Fruit fly (Drosophila melanogaster) whole organism, pupa: ENCODE data around the gene dgt2.

Source experiments
- CG10348 ChIP-seq: fragments of 200-800 bp; sonication (Bioruptor generic); IDR thresholded peaks from 2 replicates; pipeline ENCODE4 v1.3.6; 2022; ENCODE audit warnings: missing biosample characterization, missing genetic modification characterization
- CG12605 ChIP-seq: fragments of 200-800 bp; sonication (Bioruptor generic); IDR thresholded peaks from 2 replicates; pipeline ENCODE4 v1.3.6; 2022; ENCODE audit warnings: missing biosample characterization, missing genetic modification characterization
- CG13204 ChIP-seq: fragments of 200-800 bp; sonication (Bioruptor generic); optimal IDR thresholded peaks from 2 replicates; lab custom pipeline; 2018; ENCODE audit warnings: missing biosample characterization, mild to moderate bottlenecking, missing genetic modification characterization, moderate library complexity
- CG14655 ChIP-seq: fragments of 200-800 bp; sonication (Bioruptor generic); optimal IDR thresholded peaks from 3 replicates; lab custom pipeline; 2017; ENCODE audit warnings: mild to moderate bottlenecking, missing biosample characterization, missing genetic modification reagents, missing genetic modification characterization
- CG15710 ChIP-seq: fragments of 200-800 bp; sonication (Bioruptor generic); optimal IDR thresholded peaks from 2 replicates; lab custom pipeline; 2018; ENCODE audit warnings: missing biosample characterization, mild to moderate bottlenecking, missing genetic modification characterization, moderate library complexity
- CG17806 ChIP-seq: fragments of 200-800 bp; sonication (Bioruptor generic); optimal IDR thresholded peaks from 2 replicates; lab custom pipeline; 2018; ENCODE audit warnings: missing biosample characterization, mild to moderate bottlenecking, missing genetic modification characterization, moderate library complexity
- CG32121 ChIP-seq: fragments of 200-800 bp; sonication (Bioruptor generic); IDR thresholded peaks from 2 replicates; pipeline ENCODE4 v1.3.6; 2022; ENCODE audit warnings: missing biosample characterization, missing genetic modification characterization
- CG34367 ChIP-seq: fragments of 200-800 bp; sonication (Bioruptor generic); optimal IDR thresholded peaks from 2 replicates; lab custom pipeline; 2018; ENCODE audit warnings: missing biosample characterization, mild to moderate bottlenecking, missing genetic modification characterization
- CG4496 ChIP-seq: fragments of 200-800 bp; sonication (Bioruptor generic); IDR thresholded peaks from 3 replicates; pipeline ENCODE4 v1.3.6; 2022; ENCODE audit warnings: missing biosample characterization, missing genetic modification characterization
- CG8159 ChIP-seq: fragments of 200-800 bp; sonication (Bioruptor generic); optimal IDR thresholded peaks from 3 replicates; lab custom pipeline; 2018; ENCODE audit warnings: missing biosample characterization, mild to moderate bottlenecking, missing genetic modification characterization, moderate library complexity
- CG8301 ChIP-seq: fragments of 200-800 bp; sonication (Bioruptor generic); optimal IDR thresholded peaks from 2 replicates; lab custom pipeline; 2018; ENCODE audit warnings: missing biosample characterization, mild to moderate bottlenecking, missing genetic modification characterization
- CG9948 ChIP-seq: fragments of 200-800 bp; sonication (Bioruptor generic); optimal IDR thresholded peaks from 2 replicates; lab custom pipeline; 2018; ENCODE audit warnings: missing biosample characterization, mild to moderate bottlenecking, missing genetic modification characterization, moderate library complexity
- D1 ChIP-seq: fragments of 200-800 bp; sonication (Bioruptor generic); optimal IDR thresholded peaks from 2 replicates; lab custom pipeline; 2018; ENCODE audit warnings: missing biosample characterization, mild to moderate bottlenecking, missing genetic modification characterization, moderate library complexity
- EcR ChIP-seq: fragments of 200-800 bp; sonication (Bioruptor generic); optimal IDR thresholded peaks from 3 replicates; lab custom pipeline; 2019; ENCODE audit warnings: missing biosample characterization, missing genetic modification characterization, mild to moderate bottlenecking, moderate library complexity, missing genetic modification reagents
- Ets98B ChIP-seq: fragments of 200-800 bp; sonication (Bioruptor generic); IDR thresholded peaks from 2 replicates; pipeline ENCODE4 v1.3.6; 2022; ENCODE audit warnings: missing biosample characterization, missing genetic modification characterization
- Pif1A ChIP-seq: fragments of 200-800 bp; sonication (Bioruptor generic); optimal IDR thresholded peaks from 3 replicates; lab custom pipeline; 2016; ENCODE audit warnings: missing biosample characterization, missing genetic modification characterization
- Pif1B ChIP-seq: fragments of 200-800 bp; sonication (Bioruptor generic); optimal IDR thresholded peaks from 3 replicates; lab custom pipeline; 2016; ENCODE audit warnings: missing biosample characterization, missing genetic modification characterization
- Snoo ChIP-seq: fragments of 200-800 bp; sonication (Bioruptor generic); optimal IDR thresholded peaks from 3 replicates; lab custom pipeline; 2017; ENCODE audit warnings: missing biosample characterization, mild to moderate bottlenecking, missing genetic modification characterization, inconsistent platforms
- fd96Ca ChIP-seq: fragments of 200-800 bp; sonication (Bioruptor generic); IDR thresholded peaks from 3 replicates; pipeline ENCODE4 v1.3.6; 2022; ENCODE audit warnings: missing biosample characterization, missing genetic modification characterization
- gl ChIP-seq: fragments of 200-800 bp; sonication (Bioruptor generic); optimal IDR thresholded peaks from 2 replicates; lab custom pipeline; 2018; ENCODE audit warnings: missing biosample characterization, mild to moderate bottlenecking, missing genetic modification characterization
- rn ChIP-seq: fragments of 200-800 bp; sonication (Bioruptor generic); IDR thresholded peaks from 2 replicates; pipeline ENCODE4 v1.3.6; 2022; ENCODE audit warnings: missing biosample characterization, missing genetic modification characterization

Gene dgt2

DNA sequence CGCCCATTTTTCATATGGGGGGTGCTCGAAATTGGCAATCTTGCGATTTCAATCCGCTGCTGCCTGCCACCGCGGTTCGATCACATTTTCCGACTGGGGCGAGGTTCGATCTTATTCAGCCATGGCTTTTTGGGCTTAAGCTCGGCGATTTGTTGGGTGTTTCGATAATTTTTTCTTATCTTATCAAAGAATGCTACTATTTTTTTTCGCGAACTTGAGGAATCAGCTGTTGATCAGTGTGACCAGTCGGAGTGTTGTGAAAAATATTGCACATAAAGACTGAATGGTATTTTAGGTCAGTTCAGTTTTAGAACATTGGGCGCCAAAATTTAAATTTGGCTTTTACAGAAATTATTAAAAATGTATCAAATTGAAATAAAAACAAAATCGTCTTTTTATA, 31.0 kb downstream of the dgt2 start, which contains the start of gene Wdr81:
Gene Wdr81 (minus strand): TSS at position 226 of the 400 bp plus-strand sequence.
- TF ChIP-seq CG10348 (GFP tag; lab: Robert Waterston, UW) (no peak), CG32121 (GFP tag; lab: Robert Waterston, UW) (no peak), Pif1A (GFP tag; lab: Kevin White, UChicago) (no peak), D1 (tag; lab: Kevin White, UChicago) (no peak), CG17806 (tag; lab: Kevin White, UChicago) (no peak), gl (tag; lab: Kevin White, UChicago) (no peak), CG14655 (GFP tag; lab: Kevin White, UChicago) (no peak), CG8159 (tag; lab: Kevin White, UChicago) (no peak), EcR (GFP tag; lab: Kevin White, UChicago) (no peak), CG34367 (tag; lab: Kevin White, UChicago) (no peak), Pif1B (GFP tag; lab: Kevin White, UChicago) (no peak), rn (GFP tag; lab: Robert Waterston, UW) (no peak), CG13204 (GFP tag; lab: Kevin White, UChicago) (no peak), Ets98B (GFP tag; lab: Robert Waterston, UW) (no peak)

DNA sequence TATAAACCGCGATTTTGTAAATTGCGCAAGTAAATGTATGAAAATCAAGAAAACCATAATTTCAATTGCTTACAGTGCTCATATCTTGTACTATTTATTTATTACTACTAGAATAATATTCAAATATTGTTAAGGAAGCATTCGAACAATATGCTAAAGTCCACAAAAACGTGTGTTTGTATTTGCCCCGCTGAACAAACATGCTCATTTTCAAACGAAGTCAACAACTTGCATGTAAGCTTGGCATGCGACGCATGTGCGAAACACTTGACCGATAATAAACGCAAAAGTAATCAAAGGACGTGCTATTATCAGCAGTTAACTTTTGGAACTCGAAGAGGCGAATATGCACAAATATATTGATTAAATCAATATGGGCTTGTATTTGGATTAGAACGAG, 31.5 kb downstream of the dgt2 start:
- TF ChIP-seq CG32121 (GFP tag; lab: Robert Waterston, UW), result no peak
- TF ChIP-seq EcR (GFP tag; lab: Kevin White, UChicago), result no peak
- TF ChIP-seq D1 (tag; lab: Kevin White, UChicago), result no peak
- TF ChIP-seq CG14655 (GFP tag; lab: Kevin White, UChicago), result no peak

dm6 chr2L:12024104-12024503, 34.4 kb downstream of the dgt2 start:
- TF ChIP-seq CG14655 (GFP tag; lab: Kevin White, UChicago) (no peak), CG12605 (GFP tag; lab: Robert Waterston, UW) (no peak), CG4496 (GFP tag; lab: Robert Waterston, UW) (no peak), CG10348 (GFP tag; lab: Robert Waterston, UW) (no peak), CG15710 (tag; lab: Kevin White, UChicago) (no peak), CG8159 (tag; lab: Kevin White, UChicago) (no peak), fd96Ca (GFP tag; lab: Robert Waterston, UW) (no peak), CG17806 (tag; lab: Kevin White, UChicago) (no peak), CG32121 (GFP tag; lab: Robert Waterston, UW) (no peak), CG8301 (no peak), D1 (tag; lab: Kevin White, UChicago) (no peak), gl (tag; lab: Kevin White, UChicago) (no peak), Pif1B (GFP tag; lab: Kevin White, UChicago) (no peak), CG34367 (tag; lab: Kevin White, UChicago) (no peak), Pif1A (GFP tag; lab: Kevin White, UChicago) (no peak), CG13204 (GFP tag; lab: Kevin White, UChicago) (no peak), rn (GFP tag; lab: Robert Waterston, UW) (no peak), CG9948 (no peak), Snoo (tag; lab: Kevin White, UChicago) (no peak), EcR (GFP tag; lab: Kevin White, UChicago) (no peak)

- TF ChIP-seq CG14655 (GFP tag; lab: Kevin White, UChicago) (no peak), CG9948 (no peak), gl (tag; lab: Kevin White, UChicago) (no peak), CG8301 (peak; percentile 29), Ets98B (GFP tag; lab: Robert Waterston, UW) (peak; percentile 67), CG15710 (tag; lab: Kevin White, UChicago) (peak; percentile 5), Pif1B (GFP tag; lab: Kevin White, UChicago) (no peak), CG4496 (GFP tag; lab: Robert Waterston, UW) (peak; percentile 80), D1 (tag; lab: Kevin White, UChicago) (no peak), CG12605 (GFP tag; lab: Robert Waterston, UW) (no peak), CG32121 (GFP tag; lab: Robert Waterston, UW) (peak; percentile 41; the same call in 1 of the 2 replicates), EcR (GFP tag; lab: Kevin White, UChicago) (peak; percentile 66), CG8159 (tag; lab: Kevin White, UChicago) (peak; percentile 5), Pif1A (GFP tag; lab: Kevin White, UChicago) (no peak), fd96Ca (GFP tag; lab: Robert Waterston, UW) (peak; percentile 53; the same call in 1 of the 3 replicates), CG10348 (GFP tag; lab: Robert Waterston, UW) (0 out of 2 replicates have a peak, but pooled peaks have one; percentile 7), Snoo (tag; lab: Kevin White, UChicago) (no peak), CG17806 (tag; lab: Kevin White, UChicago) (no peak), CG34367 (tag; lab: Kevin White, UChicago) (no peak), rn (GFP tag; lab: Robert Waterston, UW) (no peak), CG13204 (GFP tag; lab: Kevin White, UChicago) (peak; percentile 24)
Measured at dm6 chr2L:12025505-12025904, 35.8 kb downstream of the dgt2 start.

DNA sequence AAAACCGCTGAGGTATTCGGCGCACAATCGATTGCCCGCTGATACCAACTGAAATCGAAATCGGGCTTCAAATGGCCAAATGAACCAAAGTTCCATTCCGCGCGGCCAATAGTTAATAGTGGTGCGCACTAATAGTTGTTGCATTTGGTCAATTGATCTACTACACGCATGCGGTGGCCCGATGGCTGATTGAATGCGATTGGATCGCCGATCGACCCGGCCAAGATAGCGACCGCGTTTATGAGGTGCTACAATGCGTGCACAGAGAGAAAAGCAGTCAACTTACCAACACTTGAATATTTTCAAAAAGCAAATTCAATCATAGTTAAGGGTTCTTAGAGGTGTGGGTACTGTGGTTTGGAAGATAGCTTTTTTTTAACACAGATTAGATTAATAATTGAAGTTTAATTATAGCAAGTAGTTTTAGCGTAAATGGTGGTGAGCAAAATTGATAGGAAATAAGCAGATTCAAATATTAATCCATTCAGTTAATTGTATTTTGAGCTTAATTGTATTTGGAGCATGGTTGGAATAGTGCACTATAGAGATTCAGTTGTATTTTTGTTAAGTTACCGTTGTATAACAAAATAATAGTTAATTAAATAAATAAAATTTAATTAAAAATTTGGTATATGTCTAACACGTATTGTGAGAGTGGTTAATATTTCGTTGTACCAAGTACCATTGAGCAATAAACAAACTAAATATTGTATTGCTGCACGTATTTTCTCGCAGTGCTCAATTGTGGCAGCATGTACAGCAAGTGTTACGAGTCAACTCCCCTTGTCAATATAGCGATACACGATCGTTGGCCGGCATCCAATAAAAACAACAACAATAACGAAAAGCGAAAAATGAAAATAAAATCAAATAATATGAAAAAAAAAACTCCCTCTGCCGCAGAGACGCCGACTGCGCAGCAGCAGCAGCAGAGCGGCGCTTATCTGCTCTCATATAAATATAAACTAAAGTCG, 37.0 kb downstream of the dgt2 start:
- TF ChIP-seq CG10348 (GFP tag; lab: Robert Waterston, UW), result no peak
- TF ChIP-seq fd96Ca (GFP tag; lab: Robert Waterston, UW), result peak; percentile 87
- peak; percentile 79 for TF ChIP-seq CG8159 (tag; lab: Kevin White, UChicago)
- peak; percentile 61 for TF ChIP-seq CG17806 (tag; lab: Kevin White, UChicago)
- TF ChIP-seq CG9948, result peak; percentile 51
- TF ChIP-seq rn (GFP tag; lab: Robert Waterston, UW), result peak; percentile 60
- TF ChIP-seq Pif1B (GFP tag; lab: Kevin White, UChicago), result peak; percentile 77
- TF ChIP-seq gl (tag; lab: Kevin White, UChicago), result peak; percentile 93
- TF ChIP-seq CG4496 (GFP tag; lab: Robert Waterston, UW), result peak; percentile 88
- TF ChIP-seq CG14655 (GFP tag; lab: Kevin White, UChicago), result peak; percentile 79
- TF ChIP-seq EcR (GFP tag; lab: Kevin White, UChicago), result peak; percentile 64
- peak; percentile 65 for TF ChIP-seq CG13204 (GFP tag; lab: Kevin White, UChicago)
- no peak for TF ChIP-seq D1 (tag; lab: Kevin White, UChicago)
- peak; percentile 48 for TF ChIP-seq CG8301
- TF ChIP-seq CG34367 (tag; lab: Kevin White, UChicago), result peak; percentile 50
- TF ChIP-seq Pif1A (GFP tag; lab: Kevin White, UChicago), result peak; percentile 63
- TF ChIP-seq Ets98B (GFP tag; lab: Robert Waterston, UW), result peak; percentile 77
- peak; percentile 82 for TF ChIP-seq CG32121 (GFP tag; lab: Robert Waterston, UW)
- TF ChIP-seq CG15710 (tag; lab: Kevin White, UChicago), result peak; percentile 70
- peak; percentile 58 for TF ChIP-seq Snoo (tag; lab: Kevin White, UChicago)
- peak; percentile 94 for TF ChIP-seq CG12605 (GFP tag; lab: Robert Waterston, UW)
